Worm (Caenorhabditis elegans): ENCODE data around the gene T27A1.3.

T27A1.3 gene

ce11 chrII:508603-509002 lies 26.7 kb upstream of the T27A1.3 start:
- TF ChIP-seq elt-1 (tag; optimal IDR thresholded peaks at IDR 0.05; ENCODE audit: borderline replicate concordance, insufficient read depth), result no peak
- no peak for TF ChIP-seq ceh-83 (GFP tag; optimal IDR thresholded peaks at IDR 0.05)
- no peak for TF ChIP-seq sem-2 (GFP tag; optimal IDR thresholded peaks at IDR 0.05)
- no peak for TF ChIP-seq M03D4.4 (tag; optimal IDR thresholded peaks at IDR 0.05)
- TF ChIP-seq elt-3 (tag; optimal IDR thresholded peaks at IDR 0.05), result no peak
- TF ChIP-seq lin-13 (tag; optimal IDR thresholded peaks at IDR 0.05), result no peak
- no peak for TF ChIP-seq tbx-8 (GFP tag; optimal IDR thresholded peaks at IDR 0.05)
- no peak for TF ChIP-seq flh-1 (GFP tag; optimal IDR thresholded peaks at IDR 0.05)
- no peak for TF ChIP-seq ces-1 (GFP tag; optimal IDR thresholded peaks at IDR 0.05)
- no peak for TF ChIP-seq zip-8 (tag; optimal IDR thresholded peaks at IDR 0.05)
- TF ChIP-seq nhr-12 (tag; optimal IDR thresholded peaks at IDR 0.05), result no peak
- no peak for TF ChIP-seq unc-120 (tag; optimal IDR thresholded peaks at IDR 0.05; ENCODE audit: poor library complexity, severe bottlenecking)
- TF ChIP-seq snpc-4 (tag; optimal IDR thresholded peaks at IDR 0.05), result no peak
- no peak for TF ChIP-seq mab-5 (tag; optimal IDR thresholded peaks at IDR 0.05)
- no peak for TF ChIP-seq nhr-2 (tag; optimal IDR thresholded peaks at IDR 0.05)
- TF ChIP-seq mls-2 (tag; optimal IDR thresholded peaks at IDR 0.05), result no peak
- TF ChIP-seq blmp-1 (tag; optimal IDR thresholded peaks at IDR 0.05), result no peak
- no peak for TF ChIP-seq hlh-1 (tag; optimal IDR thresholded peaks at IDR 0.05)

DNA sequence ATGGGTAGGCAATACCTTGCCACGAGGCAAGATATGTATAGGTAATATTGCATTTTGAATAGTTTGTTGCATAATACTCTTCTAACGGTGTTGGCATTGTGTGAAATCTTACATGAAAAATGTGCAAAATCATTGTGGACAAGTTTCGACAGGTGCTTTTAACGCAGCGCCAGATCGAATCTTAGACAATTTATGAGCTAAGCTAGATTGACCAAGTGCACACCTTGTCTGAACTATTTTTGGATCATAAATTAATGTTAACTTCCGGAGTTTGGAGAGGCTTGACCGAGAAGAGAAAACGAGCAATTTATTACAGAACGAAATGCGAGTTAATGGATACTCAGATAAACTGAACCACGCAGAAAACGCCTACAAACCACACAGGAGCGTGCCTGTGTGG lies 26.1 kb upstream of the T27A1.3 start, which contains the start of gene srh-105:
Gene srh-105, minus strand, starts transcription at position 101 of the 400 bp plus-strand sequence.
- TF ChIP-seq bed-3 (GFP tag; optimal IDR thresholded peaks at IDR 0.05) (no peak), mls-2 (tag; optimal IDR thresholded peaks at IDR 0.05) (no peak), lin-13 (tag; optimal IDR thresholded peaks at IDR 0.05) (no peak), nhr-237 (tag; optimal IDR thresholded peaks at IDR 0.05) (no peak), nhr-28 (tag; optimal IDR thresholded peaks at IDR 0.05) (no peak), blmp-1 (tag; optimal IDR thresholded peaks at IDR 0.05) (no peak), sptf-1 (tag; optimal IDR thresholded peaks at IDR 0.05) (no peak), ces-1 (GFP tag; optimal IDR thresholded peaks at IDR 0.05) (no peak), elt-3 (tag; optimal IDR thresholded peaks at IDR 0.05) (no peak), cnd-1 (tag; optimal IDR thresholded peaks at IDR 0.05) (no peak)

DNA sequence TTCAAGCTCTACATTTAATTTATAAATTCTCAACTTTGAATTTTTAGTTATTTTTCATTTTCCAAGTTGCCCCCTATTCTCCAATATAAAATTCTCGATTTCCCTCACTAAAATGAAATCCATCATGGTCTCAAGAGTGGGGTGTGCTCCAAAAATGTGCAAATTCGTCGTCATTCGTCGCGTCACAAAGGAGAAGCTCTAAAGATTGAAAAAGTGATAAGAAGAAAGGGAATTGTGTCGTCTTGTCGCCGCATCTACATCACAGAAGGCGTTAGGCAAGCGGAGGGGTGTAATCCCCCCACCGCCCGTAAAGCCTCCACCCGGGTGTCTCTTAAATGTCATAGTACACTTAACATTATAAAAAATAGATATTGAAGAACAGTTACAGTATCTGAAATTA lies 23.4 kb upstream of the T27A1.3 start:
- TF ChIP-seq cnd-1 (tag; optimal IDR thresholded peaks at IDR 0.05) (no peak), sem-2 (GFP tag; optimal IDR thresholded peaks at IDR 0.05) (no peak), unc-62 (GFP tag; optimal IDR thresholded peaks at IDR 0.05) (no peak), bed-3 (GFP tag; optimal IDR thresholded peaks at IDR 0.05) (no peak), snpc-4 (tag; optimal IDR thresholded peaks at IDR 0.05) (no peak), M03D4.4 (tag; optimal IDR thresholded peaks at IDR 0.05) (no peak), mep-1 (tag; optimal IDR thresholded peaks at IDR 0.05) (no peak), sptf-1 (tag; optimal IDR thresholded peaks at IDR 0.05) (no peak), ztf-11 (tag; optimal IDR thresholded peaks at IDR 0.05) (no peak), mab-5 (tag; optimal IDR thresholded peaks at IDR 0.05) (no peak), ceh-43 (GFP tag; optimal IDR thresholded peaks at IDR 0.05) (no peak)

ce11 chrII:512630-513029 lies 22.7 kb upstream of the T27A1.3 start:
- TF ChIP-seq lin-13 (tag; optimal IDR thresholded peaks at IDR 0.05) (no peak), ceh-83 (GFP tag; optimal IDR thresholded peaks at IDR 0.05) (no peak), bed-3 (GFP tag; optimal IDR thresholded peaks at IDR 0.05) (no peak), snpc-4 (tag; optimal IDR thresholded peaks at IDR 0.05) (no peak), mep-1 (tag; optimal IDR thresholded peaks at IDR 0.05) (no peak)

- TF ChIP-seq hlh-1 (tag; optimal IDR thresholded peaks at IDR 0.05) (no peak), pha-4 (tag; optimal IDR thresholded peaks at IDR 0.05) (no peak)
Observed at ce11 chrII:515765-516164, 19.6 kb upstream of the T27A1.3 start, which contains the start of gene mab-9. TSS of gene mab-9 (plus strand) at chrII:516024.

DNA sequence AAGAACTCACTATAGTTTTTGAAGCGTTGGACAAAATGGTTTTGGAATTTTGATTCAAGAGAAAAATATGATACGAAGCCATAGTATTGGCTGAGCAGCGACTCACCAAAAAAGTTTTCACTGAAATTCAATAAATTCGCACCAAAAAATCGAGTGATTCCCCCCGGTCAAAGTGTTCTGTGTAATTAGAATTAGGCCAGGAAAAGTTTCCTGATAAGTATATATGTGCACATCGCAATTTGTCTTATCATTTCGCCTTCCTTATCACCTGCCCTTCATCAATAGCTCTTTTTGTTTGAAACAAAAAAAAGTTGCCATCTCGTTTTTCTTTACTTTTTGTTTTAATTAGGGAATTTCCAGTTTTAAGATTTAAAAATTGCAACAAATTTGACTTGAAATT lies 13.6 kb upstream of the T27A1.3 start:
- TF ChIP-seq sem-2 (GFP tag; optimal IDR thresholded peaks at IDR 0.05), result no peak
- TF ChIP-seq ceh-39 (tag; optimal IDR thresholded peaks at IDR 0.05), result no peak

Measured in whole organism, mixed stage, embryonic.